Fruit fly (Drosophila melanogaster): ENCODE measurements around the gene CG1737.
A peak's percentile ranks its signal among the peaks of the same experiment; 100 is the strongest.

CG1737 gene

DNA sequence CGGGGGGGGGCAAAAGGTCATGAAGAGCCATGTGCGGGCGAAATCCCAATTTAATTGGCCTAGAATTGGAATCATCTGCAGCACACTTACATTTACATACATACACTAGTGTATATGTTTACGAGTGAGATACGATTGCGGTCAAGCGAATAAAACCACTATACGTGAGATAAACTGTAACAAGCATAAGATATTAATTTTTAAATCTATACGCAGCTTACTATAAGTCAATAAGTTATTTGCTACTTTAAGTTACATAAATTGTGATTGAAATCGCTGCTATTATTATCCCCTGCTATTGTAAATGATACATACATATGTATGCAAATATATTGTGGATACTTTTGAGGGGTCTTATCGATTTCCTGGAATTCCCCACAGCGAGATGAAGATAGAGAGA lies 28.7 kb downstream of the CG1737 start (continued):
- TF ChIP-seq amos (GFP tag; IDR thresholded peaks at IDR 0.05; ENCODE audit: partially characterized antibody) (no peak), sens (GFP tag) (peak; percentile 54), chm (GFP tag; IDR thresholded peaks at IDR 0.05) (peak; percentile 33; the same call in 1 of the 2 replicates), dmrt99B (tag; optimal IDR thresholded peaks at IDR 0.05) (peak; percentile 68), CG4360 (GFP tag; IDR thresholded peaks at IDR 0.05) (no peak), CG6654 (GFP tag; optimal IDR thresholded peaks at IDR 0.05) (no peak), CG17829 (tag; optimal IDR thresholded peaks at IDR 0.05) (peak; percentile 25), ranshi (GFP tag; IDR thresholded peaks at IDR 0.05) (peak; percentile 54; the same call in 1 of the 2 replicates), zfh1 (GFP tag; IDR thresholded peaks at IDR 0.05) (peak; percentile 45; the same call in 1 of the 3 replicates), CG11456 (GFP tag; IDR thresholded peaks at IDR 0.05) (0 out of 3 replicates have a peak, but pooled peaks have one; percentile 50), hb (GFP tag; IDR thresholded peaks at IDR 0.05; ENCODE audit: partially characterized antibody) (no peak), Abd-B (GFP tag; optimal IDR thresholded peaks at IDR 0.05) (peak; percentile 23), CG32772 (GFP tag; IDR thresholded peaks at IDR 0.05) (peak; percentile 39; the same call in 1 of the 2 replicates), CG2678 (tag; optimal IDR thresholded peaks at IDR 0.05) (peak; percentile 72), CG14667 (GFP tag; IDR thresholded peaks at IDR 0.05) (peak; percentile 29; the same call in 1 of the 2 replicates), CG9817 (tag; optimal IDR thresholded peaks at IDR 0.05) (peak; percentile 52), mirr (GFP tag; optimal IDR thresholded peaks at IDR 0.05) (peak; percentile 28), twi (tag; optimal IDR thresholded peaks at IDR 0.05) (no peak), gce (GFP tag; IDR thresholded peaks at IDR 0.05) (0 out of 3 replicates have a peak, but pooled peaks have one; percentile 25), Med (GFP tag) (peak; percentile 80), CG6813 (GFP tag; optimal IDR thresholded peaks at IDR 0.05) (peak; percentile 19), Sin3A (optimal IDR thresholded peaks at IDR 0.05) (no peak), CG18599 (GFP tag; optimal IDR thresholded peaks at IDR 0.05) (peak; percentile 72), bsh (GFP tag; optimal IDR thresholded peaks at IDR 0.05) (peak in 1 of 2 experiments; percentile 40), Elba2 (GFP tag; optimal IDR thresholded peaks at IDR 0.05) (no peak), sc (optimal IDR thresholded peaks at IDR 0.05) (no peak), sc (GFP tag; optimal IDR thresholded peaks at IDR 0.05) (no peak), tll (GFP tag; optimal IDR thresholded peaks at IDR 0.05) (no peak), zen2 (GFP tag; IDR thresholded peaks at IDR 0.05; ENCODE audit: partially characterized antibody) (no peak), BtbVII (GFP tag; optimal IDR thresholded peaks at IDR 0.05) (no peak), CG11695 (GFP tag; IDR thresholded peaks at IDR 0.05) (peak; percentile 53; the same call in 1 of the 3 replicates), fd96Cb (tag; optimal IDR thresholded peaks at IDR 0.05) (peak; percentile 37), ttk (GFP tag; IDR thresholded peaks at IDR 0.05) (peak; percentile 52; the same call in 1 of the 2 replicates), CG2199 (GFP tag; IDR thresholded peaks at IDR 0.05) (no peak), CG12391 (tag; optimal IDR thresholded peaks at IDR 0.05) (peak; percentile 40), Xrp1 (GFP tag; IDR thresholded peaks at IDR 0.05) (peak; percentile 55; the same call in 1 of the 2 replicates), CG31441 (GFP tag; IDR thresholded peaks at IDR 0.05) (peak; percentile 27; the same call in 1 of the 2 replicates), Ada2b (GFP tag; IDR thresholded peaks at IDR 0.05) (peak; percentile 68), NfI (GFP tag; optimal IDR thresholded peaks at IDR 0.05) (peak; percentile 46), Atf6 (GFP tag; IDR thresholded peaks at IDR 0.05) (peak; percentile 55), HLH3B (GFP tag; IDR thresholded peaks at IDR 0.05) (peak; percentile 61), CG10431 (GFP tag; optimal IDR thresholded peaks at IDR 0.05) (no peak), hkb (optimal IDR thresholded peaks at IDR 0.05) (no peak), hkb (GFP tag; IDR thresholded peaks at IDR 0.05) (peak; percentile 70), CG9932 (GFP tag; IDR thresholded peaks at IDR 0.05) (peak; percentile 41), CG6765 (GFP tag; optimal IDR thresholded peaks at IDR 0.05) (peak; percentile 1), lilli (GFP tag; optimal IDR thresholded peaks at IDR 0.05) (peak; percentile 36), CG18011 (GFP tag; optimal IDR thresholded peaks at IDR 0.05) (no peak), rib (GFP tag; IDR thresholded peaks at IDR 0.05) (no peak), CG8924 (tag; optimal IDR thresholded peaks at IDR 0.05) (peak; percentile 53), CG11696 (GFP tag; IDR thresholded peaks at IDR 0.05) (peak; percentile 71)
